Fruit fly (Drosophila melanogaster) whole organism: ENCODE data around the gene Col4a1.

Source experiments
- CG8478 ChIP-seq: fragments of >200 bp; optimal IDR thresholded peaks from 2 replicates; lab custom pipeline; 2018; ENCODE audit warnings: inconsistent platforms
- Dll ChIP-seq: fragments of >200 bp; optimal IDR thresholded peaks from 2 replicates; lab custom pipeline; 2017
- EcR ChIP-seq, 2 experiments: fragments of >200 bp; optimal IDR thresholded peaks; 2 replicates each; lab custom pipeline; 2017; ENCODE audit warnings: missing biosample characterization in 2 of 2, missing genetic modification characterization in 2 of 2, missing genetic modification reagents in 2 of 2
- psq ChIP-seq: fragments of >200 bp; optimal IDR thresholded peaks from 2 replicates; lab custom pipeline; 2017

- no peak for TF ChIP-seq CG8478 (lab: Kevin White, UChicago)
- no peak for TF ChIP-seq psq (lab: Kevin White, UChicago)
- TF ChIP-seq EcR (GFP tag; optimal IDR thresholded peaks at IDR 0.05; lab: Kevin White, UChicago) = no peak
- no peak for TF ChIP-seq Dll
Observed at dm6 chr2L:5049974-5050373, 20.6 kb downstream of the Col4a1 start.
